Worm (Caenorhabditis elegans) whole organism, young adult: ENCODE results near the gene ccz-1.

ENCODE experiments used
- C17E4.6 ChIP-seq: fragments of 200-800 bp; sonication (Bioruptor generic); IDR thresholded peaks from 2 replicates; pipeline ENCODE4 v1.3.6; 2022; ENCODE audit warnings: missing genetic modification reagents, missing genetic modification characterization, missing compliant biosample characterization
- F23B12.7 ChIP-seq: sonication (generic microtip); optimal IDR thresholded peaks from 2 replicates; lab custom pipeline; 2017; ENCODE audit warnings: missing genetic modification characterization, mild to moderate bottlenecking, missing compliant biosample characterization, antibody characterized with exemption, moderate library complexity; ENCODE audit not compliant: insufficient read depth
- F37B4.10 ChIP-seq: fragments of 200-800 bp; sonication (Bioruptor generic); IDR thresholded peaks from 2 replicates; pipeline ENCODE4 v1.3.6; 2022; ENCODE audit warnings: missing genetic modification characterization, missing compliant biosample characterization
- F39B2.1 ChIP-seq: fragments of 200-800 bp; sonication (Bioruptor generic); IDR thresholded peaks from 2 replicates; pipeline ENCODE4 v1.3.6; 2022; ENCODE audit warnings: missing genetic modification reagents, missing genetic modification characterization, missing compliant biosample characterization
- Y53G8AR.9 ChIP-seq: fragments of 200-800 bp; sonication (Bioruptor generic); conservative IDR thresholded peaks from 2 replicates; pipeline ENCODE4 v1.3.6; 2022; ENCODE audit warnings: missing genetic modification reagents, missing genetic modification characterization, missing compliant biosample characterization
- Y79H2A.3 ChIP-seq: fragments of 200-800 bp; sonication (Bioruptor generic); conservative IDR thresholded peaks from 2 replicates; pipeline ENCODE4 v1.3.6; 2022; ENCODE audit warnings: missing genetic modification reagents, missing genetic modification characterization, missing compliant biosample characterization
- akir-1 ChIP-seq: fragments of 200-800 bp; sonication (Bioruptor generic); optimal IDR thresholded peaks from 2 replicates; lab custom pipeline; 2018; ENCODE audit warnings: mild to moderate bottlenecking, missing genetic modification characterization, moderate library complexity, missing compliant biosample characterization
- ama-1 ChIP-seq, 3 experiments: fragments of 150-350 bp in 1 of 3; sonication (generic microtip) in 2 of 3; optimal IDR thresholded peaks; 2 replicates each; lab custom pipeline; 2014 to 2018; ENCODE audit warnings: missing biosample characterization in 2 of 3, missing genetic modification characterization in 2 of 3, missing genetic modification reagents in 2 of 3
- aptf-3 ChIP-seq: fragments of 200-800 bp; sonication (Bioruptor generic); IDR thresholded peaks from 2 replicates; pipeline ENCODE4 v1.3.6; 2022; ENCODE audit warnings: missing genetic modification characterization, missing compliant biosample characterization
- ccch-3 ChIP-seq: fragments of 200-800 bp; sonication (Bioruptor generic); optimal IDR thresholded peaks from 2 replicates; lab custom pipeline; 2018; ENCODE audit warnings: mild to moderate bottlenecking, missing genetic modification characterization, missing compliant biosample characterization
- cebp-1 ChIP-seq, 2 experiments: fragments of 200-800 bp in 1 of 2; sonication (Bioruptor generic) in 1 of 2; sonication (generic microtip) in 1 of 2; IDR thresholded peaks in 1 of 2; optimal IDR thresholded peaks in 1 of 2; 2 replicates each; pipeline versions ENCODE4 v1.3.6 to Lab custom; 2017 to 2022; ENCODE audit warnings: missing compliant biosample characterization in 2 of 2, missing genetic modification characterization in 2 of 2, mild to moderate bottlenecking in 1 of 2, missing genetic modification reagents in 1 of 2, moderate library complexity in 1 of 2
- ceh-27 ChIP-seq: fragments of 200-800 bp; sonication (Bioruptor generic); optimal IDR thresholded peaks from 2 replicates; lab custom pipeline; 2018; ENCODE audit warnings: mild to moderate bottlenecking, missing genetic modification characterization, moderate library complexity, missing compliant biosample characterization
- chd-7 ChIP-seq: sonication (generic microtip); optimal IDR thresholded peaks from 2 replicates; lab custom pipeline; 2016; ENCODE audit warnings: mild to moderate bottlenecking, missing genetic modification characterization, moderate library complexity, missing compliant biosample characterization
- dpff-1 ChIP-seq: sonication (generic microtip); optimal IDR thresholded peaks from 2 replicates; lab custom pipeline; 2017; ENCODE audit warnings: mild to moderate bottlenecking, missing genetic modification characterization, missing compliant biosample characterization
- fkh-3 ChIP-seq: sonication (generic microtip); optimal IDR thresholded peaks from 2 replicates; lab custom pipeline; 2016; ENCODE audit warnings: mild to moderate bottlenecking, missing genetic modification characterization, missing compliant biosample characterization
- hlh-26 ChIP-seq: fragments of 200-800 bp; sonication (Bioruptor generic); conservative IDR thresholded peaks from 2 replicates; pipeline ENCODE4 v1.3.6; 2022; ENCODE audit warnings: missing genetic modification reagents, missing genetic modification characterization, missing compliant biosample characterization
- lag-1 ChIP-seq: fragments of 200-800 bp; sonication (Bioruptor generic); IDR thresholded peaks from 2 replicates; pipeline ENCODE4 v1.3.6; 2022; ENCODE audit warnings: missing genetic modification reagents, missing genetic modification characterization, missing compliant biosample characterization
- lin-54 ChIP-seq: fragments of 200-800 bp; sonication (Bioruptor generic); optimal IDR thresholded peaks from 2 replicates; lab custom pipeline; 2018; ENCODE audit warnings: mild to moderate bottlenecking, missing genetic modification characterization, missing compliant biosample characterization
- lir-1 ChIP-seq: fragments of 200-800 bp; sonication (Bioruptor generic); conservative IDR thresholded peaks from 2 replicates; pipeline ENCODE4 v1.3.6; 2022; ENCODE audit warnings: missing genetic modification reagents, missing genetic modification characterization, missing compliant biosample characterization
- madf-8 ChIP-seq: fragments of 200-800 bp; sonication (Bioruptor generic); conservative IDR thresholded peaks from 2 replicates; pipeline ENCODE4 v1.3.6; 2022; ENCODE audit warnings: missing genetic modification reagents, missing genetic modification characterization, missing compliant biosample characterization
- nhr-80 ChIP-seq: sonication (generic microtip); optimal IDR thresholded peaks from 2 replicates; lab custom pipeline; 2016; ENCODE audit warnings: missing genetic modification characterization, missing compliant biosample characterization
- rcor-1 ChIP-seq: fragments of 200-800 bp; sonication (Bioruptor generic); IDR thresholded peaks from 2 replicates; pipeline ENCODE4 v1.3.6; 2022; ENCODE audit warnings: missing genetic modification reagents, missing genetic modification characterization, missing compliant biosample characterization
- snpc-1.3 ChIP-seq: sonication (generic microtip); optimal IDR thresholded peaks from 2 replicates; lab custom pipeline; 2017; ENCODE audit warnings: missing genetic modification characterization, mild to moderate bottlenecking, missing compliant biosample characterization, antibody characterized with exemption, moderate library complexity, missing genotype, missing genetic modification reagents; ENCODE audit not compliant: insufficient read depth
- somi-1 ChIP-seq: fragments of 200-800 bp; sonication (Bioruptor generic); optimal IDR thresholded peaks from 2 replicates; lab custom pipeline; 2018; ENCODE audit warnings: mild to moderate bottlenecking, missing genetic modification characterization, missing compliant biosample characterization
- sptf-2 ChIP-seq: fragments of 200-800 bp; sonication (Bioruptor generic); optimal IDR thresholded peaks from 2 replicates; lab custom pipeline; 2018; ENCODE audit warnings: mild to moderate bottlenecking, missing genetic modification characterization, missing compliant biosample characterization
- unc-130 ChIP-seq: sonication (generic microtip); optimal IDR thresholded peaks from 2 replicates; lab custom pipeline; 2016; ENCODE audit warnings: missing genetic modification reagents, missing genetic modification characterization, missing compliant biosample characterization
- unc-62 ChIP-seq: fragments of 150-350 bp; optimal IDR thresholded peaks from 2 replicates; lab custom pipeline; 2014; ENCODE audit warnings: missing biosample characterization, missing genetic modification reagents, missing genetic modification characterization
- ztf-22 ChIP-seq: fragments of 200-800 bp; sonication (Bioruptor generic); optimal IDR thresholded peaks from 2 replicates; lab custom pipeline; 2018; ENCODE audit warnings: mild to moderate bottlenecking, missing genetic modification characterization, moderate library complexity, missing compliant biosample characterization
- ztf-25 ChIP-seq: fragments of 200-800 bp; sonication (Bioruptor generic); IDR thresholded peaks from 2 replicates; pipeline ENCODE4 v1.3.6; 2022; ENCODE audit warnings: missing genetic modification reagents, missing genetic modification characterization, missing compliant biosample characterization
- ztf-6 ChIP-seq: fragments of 200-800 bp; sonication (Bioruptor generic); IDR thresholded peaks from 2 replicates; pipeline ENCODE4 v1.3.6; 2022; ENCODE audit warnings: missing genetic modification reagents, missing genetic modification characterization, missing compliant biosample characterization

The ccz-1 gene

DNA sequence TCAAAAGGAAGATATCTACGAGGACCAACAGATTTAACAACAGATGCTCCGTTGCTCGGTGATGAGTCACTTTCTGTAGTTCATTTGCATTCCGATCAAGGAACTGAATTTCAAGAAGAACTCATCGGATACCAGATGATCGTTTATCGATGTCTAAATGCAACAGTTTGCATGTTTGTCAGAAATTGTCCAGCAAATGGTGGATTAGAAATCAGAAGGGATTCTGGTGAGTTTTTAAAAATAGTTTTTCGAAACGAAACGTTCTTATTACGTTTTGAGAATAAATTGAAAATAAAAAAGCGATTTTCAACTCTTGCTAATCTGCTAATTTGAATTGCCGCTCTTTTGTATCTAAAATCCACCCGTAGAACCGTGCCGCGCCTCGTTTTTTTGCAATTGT, 1.2 kb downstream of the ccz-1 start:
- TF ChIP-seq cebp-1 (GFP tag; IDR thresholded peaks at IDR 0.05; lab: Robert Waterston, UW), result no peak
- no peak for TF ChIP-seq cebp-1 (tag; optimal IDR thresholded peaks at IDR 0.05; lab: Kevin White, UChicago)
- no peak for TF ChIP-seq unc-130 (GFP tag; lab: Kevin White, UChicago)
- TF ChIP-seq ccch-3 (GFP tag; lab: Kevin White, UChicago), result no peak
- TF ChIP-seq Y79H2A.3 (GFP tag; lab: Robert Waterston, UW), result no peak
- no peak for TF ChIP-seq unc-62 (GFP tag; lab: Kevin White, UChicago)
- no peak for TF ChIP-seq somi-1
- no peak for TF ChIP-seq aptf-3
- TF ChIP-seq, all 124 proteins: peak for 0

ce11 chrV:13681445-13681844, 2.8 kb downstream of the ccz-1 start:
- no peak for TF ChIP-seq lag-1 (GFP tag; lab: Robert Waterston, UW)

ce11 chrV:13686513-13686912, 7.8 kb downstream of the ccz-1 start:
- TF ChIP-seq ceh-27 (GFP tag; lab: Kevin White, UChicago), result peak; percentile 32
- TF ChIP-seq sptf-2 (GFP tag; lab: Kevin White, UChicago), result no peak

- TF ChIP-seq F23B12.7 (tag; lab: Kevin White, UChicago) (no peak), F37B4.10 (GFP tag; lab: Robert Waterston, UW) (no peak)
Measured at ce11 chrV:13687504-13687903, 8.8 kb downstream of the ccz-1 start.

DNA sequence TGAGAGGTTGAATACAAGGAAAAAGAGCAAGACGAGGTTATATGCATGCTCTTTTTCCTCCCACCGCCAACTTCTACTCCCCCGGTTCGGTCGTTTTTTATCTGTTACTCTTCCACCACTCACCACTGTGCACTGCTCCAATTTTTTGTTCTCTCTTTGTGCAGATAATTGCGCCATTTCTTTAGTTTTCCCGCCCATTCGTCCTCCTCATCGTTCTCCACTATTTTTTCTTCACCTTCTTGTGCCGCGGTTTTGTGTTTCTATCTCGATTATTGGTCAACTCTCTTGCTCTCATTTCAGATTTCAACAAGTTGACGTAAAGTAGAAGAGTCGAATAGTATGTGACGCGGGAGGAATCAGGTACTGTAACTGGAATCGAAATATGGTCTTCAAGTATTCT, 10.9 kb downstream of the ccz-1 start, which contains the start of gene T01D3.1:
Gene T01D3.1, plus strand, starts transcription at position 301 of the 400 bp plus-strand sequence.
- TF ChIP-seq fkh-3 (tag; lab: Kevin White, UChicago) (no peak), C17E4.6 (GFP tag; lab: Robert Waterston, UW) (no peak), akir-1 (GFP tag; lab: Kevin White, UChicago) (no peak), ztf-6 (no peak), rcor-1 (GFP tag; lab: Robert Waterston, UW) (no peak), ztf-25 (GFP tag; lab: Robert Waterston, UW) (no peak), F39B2.1 (GFP tag; lab: Robert Waterston, UW) (no peak), hlh-26 (GFP tag; lab: Robert Waterston, UW) (no peak), lir-1 (GFP tag; lab: Robert Waterston, UW) (no peak), ztf-22 (no peak), dpff-1 (tag; lab: Kevin White, UChicago) (no peak), snpc-1.3 (no peak), madf-8 (GFP tag; lab: Robert Waterston, UW) (no peak), lin-54 (GFP tag; lab: Kevin White, UChicago) (no peak), Y53G8AR.9 (GFP tag; lab: Robert Waterston, UW) (no peak), ama-1 (optimal IDR thresholded peaks at IDR 0.05; lab: Kevin White, UChicago) (no peak), ama-1 (GFP tag; optimal IDR thresholded peaks at IDR 0.05; lab: Kevin White, UChicago) (no peak), chd-7 (tag; lab: Kevin White, UChicago) (no peak), nhr-80 (tag; lab: Kevin White, UChicago) (no peak), F23B12.7 (tag; lab: Kevin White, UChicago) (no peak)
